Worm (Caenorhabditis elegans) whole organism, young adult: ENCODE measurements around the gene acly-1.

ENCODE experiments used
- B0035.1 ChIP-seq: sonication (generic microtip); optimal IDR thresholded peaks from 2 replicates; lab custom pipeline; 2016; ENCODE audit warnings: missing genetic modification characterization, mild to moderate bottlenecking, missing compliant biosample characterization, missing genotype, missing genetic modification reagents
- F10E7.11 ChIP-seq: sonication (generic microtip); optimal IDR thresholded peaks from 2 replicates; lab custom pipeline; 2017; ENCODE audit warnings: mild to moderate bottlenecking, missing genetic modification characterization, moderate library complexity, missing compliant biosample characterization
- F22D6.2 ChIP-seq: sonication (generic microtip); optimal IDR thresholded peaks from 2 replicates; lab custom pipeline; 2016; ENCODE audit warnings: mild to moderate bottlenecking, missing genetic modification characterization, missing compliant biosample characterization
- F37B4.10 ChIP-seq: fragments of 200-800 bp; sonication (Bioruptor generic); IDR thresholded peaks from 2 replicates; pipeline ENCODE4 v1.3.6; 2022; ENCODE audit warnings: missing genetic modification characterization, missing compliant biosample characterization
- F39B2.1 ChIP-seq: fragments of 200-800 bp; sonication (Bioruptor generic); IDR thresholded peaks from 2 replicates; pipeline ENCODE4 v1.3.6; 2022; ENCODE audit warnings: missing genetic modification reagents, missing genetic modification characterization, missing compliant biosample characterization
- F49E8.2 ChIP-seq: sonication (generic microtip); optimal IDR thresholded peaks from 3 replicates; lab custom pipeline; 2017; ENCODE audit warnings: missing genetic modification characterization, mild to moderate bottlenecking, missing compliant biosample characterization, antibody characterized with exemption, moderate library complexity; ENCODE audit not compliant: insufficient read depth
- F52B5.7 ChIP-seq: sonication (generic microtip); optimal IDR thresholded peaks from 2 replicates; lab custom pipeline; 2016; ENCODE audit warnings: mild to moderate bottlenecking, missing genetic modification characterization, missing compliant biosample characterization
- F57C9.4 ChIP-seq: sonication (generic microtip); optimal IDR thresholded peaks from 2 replicates; lab custom pipeline; 2017; ENCODE audit warnings: mild to moderate bottlenecking, missing genetic modification characterization, missing compliant biosample characterization
- K12H6.12 ChIP-seq: fragments of 200-800 bp; sonication (Bioruptor generic); optimal IDR thresholded peaks from 2 replicates; lab custom pipeline; 2018; ENCODE audit warnings: mild to moderate bottlenecking, missing genetic modification characterization, missing compliant biosample characterization
- T26A5.8 ChIP-seq: sonication (generic microtip); optimal IDR thresholded peaks from 2 replicates; lab custom pipeline; 2016; ENCODE audit warnings: missing genetic modification characterization, missing compliant biosample characterization
- Y56A3A.18 ChIP-seq: fragments of 200-800 bp; sonication (Bioruptor generic); IDR thresholded peaks from 2 replicates; pipeline ENCODE4 v1.3.6; 2022; ENCODE audit warnings: missing genetic modification reagents, missing genetic modification characterization, missing compliant biosample characterization
- ZK185.1 ChIP-seq: sonication (generic microtip); optimal IDR thresholded peaks from 2 replicates; lab custom pipeline; 2016; ENCODE audit warnings: mild to moderate bottlenecking, missing genetic modification characterization, missing compliant biosample characterization; ENCODE audit not compliant: poor library complexity, severe bottlenecking
- akir-1 ChIP-seq: fragments of 200-800 bp; sonication (Bioruptor generic); optimal IDR thresholded peaks from 2 replicates; lab custom pipeline; 2018; ENCODE audit warnings: mild to moderate bottlenecking, missing genetic modification characterization, moderate library complexity, missing compliant biosample characterization
- ama-1 ChIP-seq, 3 experiments: fragments of 150-350 bp in 1 of 3; sonication (generic microtip) in 2 of 3; optimal IDR thresholded peaks; 2 replicates each; lab custom pipeline; 2014 to 2018; ENCODE audit warnings: missing biosample characterization in 2 of 3, missing genetic modification characterization in 2 of 3, missing genetic modification reagents in 2 of 3
- aptf-3 ChIP-seq: fragments of 200-800 bp; sonication (Bioruptor generic); IDR thresholded peaks from 2 replicates; pipeline ENCODE4 v1.3.6; 2022; ENCODE audit warnings: missing genetic modification characterization, missing compliant biosample characterization
- atf-7 ChIP-seq: sonication (generic microtip); optimal IDR thresholded peaks from 2 replicates; lab custom pipeline; 2017; ENCODE audit warnings: mild to moderate bottlenecking, missing genetic modification characterization, missing compliant biosample characterization
- attf-5 ChIP-seq: fragments of 200-800 bp; sonication (Bioruptor generic); optimal IDR thresholded peaks from 2 replicates; lab custom pipeline; 2018; ENCODE audit warnings: mild to moderate bottlenecking, missing genetic modification characterization, missing compliant biosample characterization
- bed-1 ChIP-seq: fragments of 200-800 bp; sonication (Bioruptor generic); IDR thresholded peaks from 2 replicates; pipeline ENCODE4 v1.3.6; 2022; ENCODE audit warnings: missing genetic modification reagents, missing genetic modification characterization, missing compliant biosample characterization
- cebp-2 ChIP-seq: fragments of 200-800 bp; sonication (Bioruptor generic); IDR thresholded peaks from 2 replicates; pipeline ENCODE4 v1.3.6; 2022; ENCODE audit warnings: missing genetic modification characterization, missing compliant biosample characterization
- ceh-58 ChIP-seq: fragments of 200-800 bp; sonication (Bioruptor generic); IDR thresholded peaks from 2 replicates; pipeline ENCODE4 v1.3.6; 2022; ENCODE audit warnings: missing genetic modification characterization, missing compliant biosample characterization
- ceh-79 ChIP-seq: sonication (generic microtip); optimal IDR thresholded peaks from 2 replicates; lab custom pipeline; 2017; ENCODE audit warnings: mild to moderate bottlenecking, missing genetic modification characterization, missing compliant biosample characterization
- chd-7 ChIP-seq: sonication (generic microtip); optimal IDR thresholded peaks from 2 replicates; lab custom pipeline; 2016; ENCODE audit warnings: mild to moderate bottlenecking, missing genetic modification characterization, moderate library complexity, missing compliant biosample characterization
- die-1 ChIP-seq: sonication (generic microtip); optimal IDR thresholded peaks from 2 replicates; lab custom pipeline; 2016; ENCODE audit warnings: missing genotype, mild to moderate bottlenecking, missing genetic modification characterization, missing compliant biosample characterization
- dpl-1 ChIP-seq: fragments of 150-350 bp; optimal IDR thresholded peaks from 2 replicates; lab custom pipeline; 2014; ENCODE audit warnings: missing biosample characterization, missing genetic modification reagents, missing genetic modification characterization
- egl-18 ChIP-seq: fragments of 200-800 bp; sonication (Bioruptor generic); IDR thresholded peaks from 2 replicates; pipeline ENCODE4 v1.3.6; 2022; ENCODE audit warnings: missing genetic modification reagents, missing genetic modification characterization, missing compliant biosample characterization
- egrh-3 ChIP-seq: fragments of 200-800 bp; sonication (Bioruptor generic); IDR thresholded peaks from 2 replicates; pipeline ENCODE4 v1.3.6; 2022; ENCODE audit warnings: missing genetic modification reagents, missing genetic modification characterization, missing compliant biosample characterization
- ets-4 ChIP-seq: fragments of 200-800 bp; sonication (Bioruptor generic); optimal IDR thresholded peaks from 2 replicates; lab custom pipeline; 2018; ENCODE audit warnings: mild to moderate bottlenecking, missing genetic modification characterization, missing compliant biosample characterization
- him-1 ChIP-seq: sonication (generic microtip); optimal IDR thresholded peaks from 2 replicates; lab custom pipeline; 2016; ENCODE audit warnings: missing genotype, missing genetic modification reagents, missing genetic modification characterization, missing compliant biosample characterization
- hlh-12 ChIP-seq: sonication (generic microtip); optimal IDR thresholded peaks from 2 replicates; lab custom pipeline; 2016; ENCODE audit warnings: missing genetic modification characterization, missing compliant biosample characterization
- hlh-26 ChIP-seq: fragments of 200-800 bp; sonication (Bioruptor generic); conservative IDR thresholded peaks from 2 replicates; pipeline ENCODE4 v1.3.6; 2022; ENCODE audit warnings: missing genetic modification reagents, missing genetic modification characterization, missing compliant biosample characterization
- hrde-1 ChIP-seq: sonication (generic microtip); optimal IDR thresholded peaks from 2 replicates; lab custom pipeline; 2016; ENCODE audit warnings: missing genetic modification characterization, mild to moderate bottlenecking, missing compliant biosample characterization, moderate library complexity, missing genotype, missing genetic modification reagents, borderline replicate concordance
- lin-35 ChIP-seq, 3 experiments: fragments of 150-350 bp in 2 of 3; sonication (generic microtip) in 1 of 3; optimal IDR thresholded peaks; 2 replicates each; lab custom pipeline; 2014 to 2018; ENCODE audit warnings: missing biosample characterization in 3 of 3, missing genetic modification characterization in 3 of 3, missing genetic modification reagents in 3 of 3
- lir-1 ChIP-seq: fragments of 200-800 bp; sonication (Bioruptor generic); conservative IDR thresholded peaks from 2 replicates; pipeline ENCODE4 v1.3.6; 2022; ENCODE audit warnings: missing genetic modification reagents, missing genetic modification characterization, missing compliant biosample characterization
- madf-6 ChIP-seq: fragments of 200-800 bp; sonication (Bioruptor generic); IDR thresholded peaks from 2 replicates; pipeline ENCODE4 v1.3.6; 2022; ENCODE audit warnings: missing genetic modification reagents, missing genetic modification characterization, missing compliant biosample characterization
- mes-4 ChIP-seq: sonication (generic microtip); optimal IDR thresholded peaks from 2 replicates; lab custom pipeline; 2016; ENCODE audit warnings: missing genotype, missing genetic modification characterization, missing compliant biosample characterization
- mxl-1 ChIP-seq: sonication (generic microtip); optimal IDR thresholded peaks from 2 replicates; lab custom pipeline; 2016; ENCODE audit warnings: missing genetic modification characterization, missing compliant biosample characterization
- nfya-2 ChIP-seq: fragments of 200-800 bp; sonication (Bioruptor generic); IDR thresholded peaks from 2 replicates; pipeline ENCODE4 v1.3.6; 2022; ENCODE audit warnings: missing genetic modification reagents, missing genetic modification characterization, missing compliant biosample characterization
- pbrm-1 ChIP-seq: fragments of 200-800 bp; sonication (Bioruptor generic); IDR thresholded peaks from 2 replicates; pipeline ENCODE4 v1.3.6; 2022; ENCODE audit warnings: missing genetic modification reagents, missing genetic modification characterization, missing compliant biosample characterization
- pha-4 ChIP-seq: fragments of 150-350 bp; sonication (generic microtip); optimal IDR thresholded peaks from 2 replicates; lab custom pipeline; 2014; ENCODE audit warnings: missing biosample characterization, missing genetic modification reagents, missing genetic modification characterization
- rcor-1 ChIP-seq: fragments of 200-800 bp; sonication (Bioruptor generic); IDR thresholded peaks from 2 replicates; pipeline ENCODE4 v1.3.6; 2022; ENCODE audit warnings: missing genetic modification reagents, missing genetic modification characterization, missing compliant biosample characterization
- rec-8 ChIP-seq, 2 experiments: sonication (generic microtip); optimal IDR thresholded peaks; 2 replicates each; lab custom pipeline; 2016; ENCODE audit warnings: mild to moderate bottlenecking in 2 of 2, missing genetic modification characterization in 2 of 2, missing genetic modification reagents in 2 of 2, missing genotype in 2 of 2, missing biosample characterization in 1 of 2, missing compliant biosample characterization in 1 of 2, moderate library complexity in 1 of 2
- tbp1 ChIP-seq: fragments of 200-800 bp; sonication (Bioruptor generic); optimal IDR thresholded peaks from 2 replicates; lab custom pipeline; 2018; ENCODE audit warnings: mild to moderate bottlenecking, missing genetic modification characterization, missing compliant biosample characterization
- tbx-9 ChIP-seq: sonication (generic microtip); optimal IDR thresholded peaks from 2 replicates; lab custom pipeline; 2016; ENCODE audit warnings: borderline replicate concordance, missing genetic modification characterization, inconsistent platforms, missing compliant biosample characterization
- unc-62 ChIP-seq: fragments of 150-350 bp; optimal IDR thresholded peaks from 2 replicates; lab custom pipeline; 2014; ENCODE audit warnings: missing biosample characterization, missing genetic modification reagents, missing genetic modification characterization
- zim-3 ChIP-seq: sonication (generic microtip); optimal IDR thresholded peaks from 2 replicates; lab custom pipeline; 2017; ENCODE audit warnings: mild to moderate bottlenecking, missing genetic modification characterization, moderate library complexity, missing compliant biosample characterization
- ztf-18 ChIP-seq: sonication (generic microtip); optimal IDR thresholded peaks from 2 replicates; lab custom pipeline; 2016; ENCODE audit warnings: missing genotype, mild to moderate bottlenecking, missing genetic modification characterization, missing compliant biosample characterization
- ztf-22 ChIP-seq: fragments of 200-800 bp; sonication (Bioruptor generic); optimal IDR thresholded peaks from 2 replicates; lab custom pipeline; 2018; ENCODE audit warnings: mild to moderate bottlenecking, missing genetic modification characterization, moderate library complexity, missing compliant biosample characterization
- ztf-26 ChIP-seq: sonication (generic microtip); optimal IDR thresholded peaks from 2 replicates; lab custom pipeline; 2017; ENCODE audit warnings: missing genetic modification characterization, missing compliant biosample characterization
- ztf-28 ChIP-seq: fragments of 200-800 bp; sonication (Bioruptor generic); IDR thresholded peaks from 2 replicates; pipeline ENCODE4 v1.3.6; 2022; ENCODE audit warnings: missing genetic modification reagents, missing genetic modification characterization, missing compliant biosample characterization

Gene acly-1

ce11 chrX:1446593-1447141 is 32.7 kb upstream of the acly-1 start, which contains the start of gene zfp-3:
Gene zfp-3, minus strand, starts transcription at chrX:1446643.
- TF ChIP-seq ceh-79 (tag; lab: Kevin White, UChicago) = no peak
- TF ChIP-seq pbrm-1 (GFP tag; lab: Robert Waterston, UW) = peak; percentile 90
- TF ChIP-seq pha-4 (tag; lab: Kevin White, UChicago) = peak; percentile 84
- TF ChIP-seq hlh-12 (tag; lab: Kevin White, UChicago) = no peak
- no peak for TF ChIP-seq F39B2.1 (GFP tag; lab: Robert Waterston, UW)
- no peak for TF ChIP-seq unc-62 (GFP tag; lab: Kevin White, UChicago)
- peak; percentile 91 for TF ChIP-seq K12H6.12 (tag; lab: Kevin White, UChicago)
- TF ChIP-seq ztf-22 (GFP tag; lab: Kevin White, UChicago) = peak; percentile 61
- peak; percentile 11 for TF ChIP-seq die-1 (tag; lab: Kevin White, UChicago)
- no peak for TF ChIP-seq hlh-26 (GFP tag; lab: Robert Waterston, UW)
- peak; percentile 76 for TF ChIP-seq chd-7
- no peak for TF ChIP-seq nfya-2
- peak; percentile 55 for TF ChIP-seq rcor-1 (GFP tag; lab: Robert Waterston, UW)
- no peak for TF ChIP-seq hrde-1
- TF ChIP-seq bed-1 (GFP tag; lab: Robert Waterston, UW) = no peak
- TF ChIP-seq rec-8 (tag; optimal IDR thresholded peaks at IDR 0.05; lab: Kevin White, UChicago) = no peak
- peak; percentile 92 for TF ChIP-seq atf-7 (tag; lab: Kevin White, UChicago)
- peak; percentile 80 for TF ChIP-seq lir-1 (GFP tag; lab: Robert Waterston, UW)
- no peak for TF ChIP-seq cebp-2
- TF ChIP-seq B0035.1 (tag; lab: Kevin White, UChicago) = peak; percentile 65
- no peak for TF ChIP-seq egl-18 (GFP tag; lab: Robert Waterston, UW)
- no peak for TF ChIP-seq ztf-28 (GFP tag; lab: Robert Waterston, UW)
- TF ChIP-seq tbx-9 (tag; lab: Kevin White, UChicago) = no peak
- TF ChIP-seq mxl-1 (tag; lab: Kevin White, UChicago) = no peak
- TF ChIP-seq F37B4.10 = no peak
- TF ChIP-seq dpl-1 (GFP tag; lab: Kevin White, UChicago) = no peak
- TF ChIP-seq madf-6 = no peak
- TF ChIP-seq ztf-18 (tag; lab: Kevin White, UChicago) = peak; percentile 39
- peak; percentile 91 for TF ChIP-seq ztf-26
- TF ChIP-seq F49E8.2 (tag; lab: Kevin White, UChicago) = no peak
- TF ChIP-seq egrh-3 (GFP tag; lab: Robert Waterston, UW) = peak; percentile 47; the same call in 1 of the 2 replicates
- no peak for TF ChIP-seq ceh-58 (GFP tag; lab: Robert Waterston, UW)
- TF ChIP-seq zim-3 = no peak
- TF ChIP-seq ZK185.1 (tag; lab: Kevin White, UChicago) = peak; percentile 87
- TF ChIP-seq F57C9.4 (tag; lab: Kevin White, UChicago) = no peak
- TF ChIP-seq T26A5.8 (tag; lab: Kevin White, UChicago) = no peak
- TF ChIP-seq ama-1 (optimal IDR thresholded peaks at IDR 0.05; lab: Kevin White, UChicago) = no peak
- no peak for TF ChIP-seq ama-1 (GFP tag; optimal IDR thresholded peaks at IDR 0.05; lab: Kevin White, UChicago)
- 0 out of 2 replicates have a peak, but pooled peaks have one; percentile 50 for TF ChIP-seq Y56A3A.18
- TF ChIP-seq ets-4 (GFP tag; lab: Kevin White, UChicago) = peak; percentile 19
- peak; percentile 31 for TF ChIP-seq F52B5.7
- TF ChIP-seq F10E7.11 (tag; lab: Kevin White, UChicago) = no peak
- TF ChIP-seq mes-4 (tag; lab: Kevin White, UChicago) = no peak
- peak; percentile 67 for TF ChIP-seq tbp1 (GFP tag; lab: Kevin White, UChicago)
- peak; percentile 96 for TF ChIP-seq attf-5 (GFP tag; lab: Kevin White, UChicago)
- TF ChIP-seq aptf-3 = no peak
- TF ChIP-seq F22D6.2 = peak; percentile 20
- no peak for TF ChIP-seq him-1 (tag; lab: Kevin White, UChicago)
- peak in 1 of 3 experiments; percentile 76 for TF ChIP-seq lin-35 (GFP tag; optimal IDR thresholded peaks at IDR 0.05; lab: Kevin White, UChicago)
- TF ChIP-seq akir-1 (GFP tag; lab: Kevin White, UChicago) = peak; percentile 76
